Worm (Caenorhabditis elegans): ENCODE measurements around the gene ZK1290.10.

DNA sequence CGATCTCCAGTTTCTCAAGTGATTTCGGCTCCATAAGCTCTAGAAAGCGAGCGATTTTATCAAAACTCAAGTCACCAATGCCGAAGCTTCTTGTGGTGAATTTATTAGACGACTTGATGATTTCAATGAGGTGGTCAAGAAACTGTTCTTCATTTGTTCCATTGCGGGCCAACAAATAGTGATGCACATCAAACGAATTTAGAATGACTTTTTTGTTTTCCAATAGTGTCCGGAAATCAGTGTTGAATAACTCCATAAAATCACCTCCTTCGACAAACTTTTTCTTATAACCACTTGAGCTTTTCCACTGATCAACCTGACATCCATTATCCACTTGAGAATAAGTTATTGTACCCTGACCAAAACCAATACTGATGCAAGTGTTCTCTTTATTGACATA is 6.4 kb downstream of the ZK1290.10 start:
- TF ChIP-seq sma-3 (GFP tag; optimal IDR thresholded peaks at IDR 0.05): no peak
- TF ChIP-seq F13H6.1 (tag; optimal IDR thresholded peaks at IDR 0.05): no peak
- no peak for TF ChIP-seq zag-1 (tag; optimal IDR thresholded peaks at IDR 0.05)
- TF ChIP-seq unc-62 (GFP tag; optimal IDR thresholded peaks at IDR 0.05): no peak
- no peak for TF ChIP-seq lsy-2 (tag; optimal IDR thresholded peaks at IDR 0.05)
- no peak for TF ChIP-seq alr-1 (tag; optimal IDR thresholded peaks at IDR 0.05)
- TF ChIP-seq ama-1 (optimal IDR thresholded peaks at IDR 0.05): no peak
- no peak for TF ChIP-seq nhr-25 (tag; optimal IDR thresholded peaks at IDR 0.05)
- no peak for TF ChIP-seq nhr-11 (tag; optimal IDR thresholded peaks at IDR 0.05)
- TF ChIP-seq egl-27 (tag; optimal IDR thresholded peaks at IDR 0.05): no peak
